Worm (Caenorhabditis elegans): ENCODE data around the gene ddx-46.

ddx-46 gene

DNA sequence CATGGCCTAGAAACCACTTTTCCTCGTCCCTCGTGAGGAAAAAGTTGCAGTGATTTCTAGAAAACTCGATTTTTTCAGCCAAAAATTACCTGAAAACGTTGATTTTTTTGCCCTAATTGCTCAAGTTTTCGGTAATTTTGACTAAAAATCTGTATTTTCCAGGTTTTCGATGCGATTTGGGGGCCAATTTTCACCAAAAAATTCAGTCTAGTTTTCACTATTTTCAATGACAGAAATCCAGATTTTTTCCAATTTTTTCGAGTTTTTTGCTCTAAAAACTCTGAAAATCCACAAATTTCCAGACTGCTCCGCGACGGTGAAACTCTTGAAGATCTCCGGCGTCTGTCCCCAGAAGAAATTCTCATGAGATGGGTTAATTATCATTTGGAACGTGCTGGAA is 20.1 kb downstream of the ddx-46 start, which contains the start of gene plst-1:
Gene plst-1, plus strand, starts transcription at position 301 of the 400 bp plus-strand sequence.
- no peak for TF ChIP-seq nhr-12 (tag; optimal IDR thresholded peaks at IDR 0.05)
- no peak for TF ChIP-seq lsy-12 (tag; optimal IDR thresholded peaks at IDR 0.05)
- TF ChIP-seq ceh-9 (tag; optimal IDR thresholded peaks at IDR 0.05), result no peak
- TF ChIP-seq aly-2 (tag; optimal IDR thresholded peaks at IDR 0.05), result no peak
- TF ChIP-seq nhr-28 (tag; optimal IDR thresholded peaks at IDR 0.05), result no peak
- no peak for TF ChIP-seq lin-15B (tag; optimal IDR thresholded peaks at IDR 0.05)
- TF ChIP-seq elt-1 (tag; optimal IDR thresholded peaks at IDR 0.05), result no peak
- no peak for TF ChIP-seq mdl-1 (tag; optimal IDR thresholded peaks at IDR 0.05)
- no peak for TF ChIP-seq fkh-2 (tag; optimal IDR thresholded peaks at IDR 0.05)
- TF ChIP-seq pha-4 (tag; optimal IDR thresholded peaks at IDR 0.05), result no peak
- TF ChIP-seq nhr-237 (tag; optimal IDR thresholded peaks at IDR 0.05), result no peak
- TF ChIP-seq sea-2 (GFP tag; optimal IDR thresholded peaks at IDR 0.05), result no peak
- TF ChIP-seq nfya-1 (tag; optimal IDR thresholded peaks at IDR 0.05; ENCODE audit: insufficient read depth), result no peak
- no peak for TF ChIP-seq R02D3.7 (tag; optimal IDR thresholded peaks at IDR 0.05)
- no peak for TF ChIP-seq nhr-25 (tag; optimal IDR thresholded peaks at IDR 0.05)
- no peak for TF ChIP-seq fos-1 (tag; optimal IDR thresholded peaks at IDR 0.05)
- TF ChIP-seq ama-1 (optimal IDR thresholded peaks at IDR 0.05), result no peak
- TF ChIP-seq ceh-82 (tag; optimal IDR thresholded peaks at IDR 0.05), result no peak
- no peak for TF ChIP-seq jun-1 (tag; optimal IDR thresholded peaks at IDR 0.05)
- no peak for TF ChIP-seq ZK546.5 (tag; optimal IDR thresholded peaks at IDR 0.05)

DNA sequence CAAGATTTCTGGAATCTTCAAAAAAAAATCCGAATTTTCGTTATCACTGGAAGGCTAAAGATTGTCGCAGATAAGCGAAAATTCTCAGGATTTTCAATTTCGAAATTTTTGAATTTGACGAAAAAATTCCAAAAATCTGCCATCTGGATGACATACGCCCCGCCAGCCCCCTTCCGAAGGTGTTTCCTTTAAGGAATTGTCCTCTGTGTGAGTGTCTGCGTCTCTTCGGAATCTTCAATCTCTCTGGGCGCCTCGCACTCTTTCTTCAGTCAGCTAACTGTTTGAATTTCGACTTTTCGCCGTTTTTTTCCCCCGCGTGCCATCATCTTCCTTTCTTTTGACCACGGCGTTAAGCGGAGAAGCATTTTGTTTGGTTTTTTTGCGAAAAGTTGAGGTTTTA is 22.9 kb downstream of the ddx-46 start:
- TF ChIP-seq hmg-11 (tag; optimal IDR thresholded peaks at IDR 0.05) (peak; percentile 47), sea-2 (GFP tag; optimal IDR thresholded peaks at IDR 0.05) (no peak), unc-62 (GFP tag; optimal IDR thresholded peaks at IDR 0.05) (no peak), tbx-2 (tag; optimal IDR thresholded peaks at IDR 0.05) (no peak)

DNA sequence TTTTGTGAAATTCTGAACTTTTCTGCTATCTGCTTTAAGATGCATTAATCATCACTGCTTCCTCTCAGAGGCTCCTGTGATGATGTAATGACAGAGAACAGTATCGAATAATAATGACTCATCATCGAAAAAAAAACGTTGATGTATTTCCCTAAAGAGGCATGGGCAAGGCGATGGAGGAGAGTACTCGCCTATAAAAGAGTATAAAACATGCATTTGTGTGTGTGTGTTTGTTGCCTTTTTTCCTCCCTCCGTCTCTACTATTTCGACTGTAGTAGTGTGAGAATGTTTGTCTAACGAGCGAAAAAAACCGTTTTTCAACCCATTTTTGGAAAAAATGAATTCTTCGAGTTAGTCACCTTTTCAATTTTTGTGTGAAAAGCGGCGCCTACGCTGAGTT is 24.6 kb downstream of the ddx-46 start:
- no peak for TF ChIP-seq ceh-28 (tag; optimal IDR thresholded peaks at IDR 0.05)
- peak; percentile 26 for TF ChIP-seq pqm-1 (tag; optimal IDR thresholded peaks at IDR 0.05)
- TF ChIP-seq pha-4 (tag; optimal IDR thresholded peaks at IDR 0.05), result peak; percentile 63
- TF ChIP-seq elt-2 (tag; optimal IDR thresholded peaks at IDR 0.05), result peak; percentile 29

DNA sequence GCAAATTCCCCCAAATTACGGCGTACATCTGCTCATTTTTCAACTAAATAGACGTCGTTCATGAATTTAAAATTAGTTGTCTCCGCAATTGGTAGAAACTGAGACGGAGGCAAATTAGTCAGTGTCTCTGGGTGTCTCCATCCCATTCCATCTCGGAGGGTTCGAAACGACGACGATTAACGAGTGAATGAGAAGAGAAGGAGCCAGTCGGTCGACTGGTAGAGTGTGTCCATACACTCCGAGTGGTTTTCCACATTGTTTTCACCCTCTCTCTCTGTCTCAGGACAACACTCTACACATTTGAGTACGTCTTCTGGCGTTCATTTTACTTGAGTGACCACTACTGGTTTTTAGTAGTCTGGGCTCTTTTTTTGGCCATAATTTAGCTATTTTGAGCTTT is 30.5 kb downstream of the ddx-46 start:
- TF ChIP-seq lin-15B (tag; optimal IDR thresholded peaks at IDR 0.05) (peak; percentile 9), nhr-28 (tag; optimal IDR thresholded peaks at IDR 0.05) (no peak), egl-5 (tag; optimal IDR thresholded peaks at IDR 0.05) (peak; percentile 78), lin-39 (tag; optimal IDR thresholded peaks at IDR 0.05) (peak; percentile 85)

DNA sequence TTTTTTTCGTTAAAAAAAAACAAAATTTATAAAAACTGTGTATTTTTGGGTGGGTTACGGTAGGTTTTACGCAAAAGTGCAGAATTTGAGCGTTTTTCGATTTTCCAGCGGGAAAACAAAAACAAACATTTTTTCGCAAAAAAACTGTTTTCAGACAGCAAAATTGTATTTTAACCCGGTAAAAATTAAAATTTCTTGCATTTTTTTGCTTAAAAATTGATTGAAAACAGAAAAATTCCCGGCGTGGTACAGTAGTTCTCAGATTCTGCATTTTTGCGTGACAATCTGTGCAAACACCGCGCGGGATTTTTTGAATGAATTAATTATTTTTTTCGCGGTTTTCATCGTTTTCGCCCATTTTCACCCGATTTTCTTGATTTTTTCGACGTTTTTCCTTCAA is 32.4 kb downstream of the ddx-46 start:
- TF ChIP-seq elt-3 (tag; optimal IDR thresholded peaks at IDR 0.05) (no peak), mml-1 (tag; optimal IDR thresholded peaks at IDR 0.05) (no peak)

ce11 chrIV:1275910-1276309 is 33.5 kb downstream of the ddx-46 start:
- no peak for TF ChIP-seq fkh-2 (tag; optimal IDR thresholded peaks at IDR 0.05)
- no peak for TF ChIP-seq ama-1 (optimal IDR thresholded peaks at IDR 0.05)
- TF ChIP-seq nhr-77 (tag; optimal IDR thresholded peaks at IDR 0.05), result no peak
- no peak for TF ChIP-seq ztf-11 (tag; optimal IDR thresholded peaks at IDR 0.05)
- TF ChIP-seq lsy-12 (tag; optimal IDR thresholded peaks at IDR 0.05), result no peak
- no peak for TF ChIP-seq lin-15B (tag; optimal IDR thresholded peaks at IDR 0.05)
- TF ChIP-seq tbx-2 (tag; optimal IDR thresholded peaks at IDR 0.05), result no peak

DNA sequence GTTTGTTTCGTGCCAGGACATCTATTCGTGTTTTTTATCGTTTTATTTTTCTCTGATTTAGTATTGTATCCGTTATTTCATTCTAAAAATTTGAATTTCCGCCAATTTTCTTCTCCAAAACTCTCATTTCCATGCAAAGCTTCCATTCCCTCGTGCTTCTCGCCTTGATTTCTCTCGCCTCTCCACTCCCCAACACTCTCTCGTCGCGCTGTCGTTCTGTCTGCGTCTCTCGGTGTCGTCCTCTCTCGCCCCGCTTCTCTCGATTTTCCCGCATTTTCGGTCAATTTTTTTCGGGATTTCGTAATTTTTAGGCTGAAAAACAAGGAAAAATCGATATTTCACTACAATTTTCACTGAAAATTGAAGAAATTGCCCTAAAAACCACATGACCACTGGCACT is 34.9 kb downstream of the ddx-46 start, which contains the start of gene C09E9.1:
Gene C09E9.1, plus strand, starts transcription at position 286 of the 400 bp plus-strand sequence.
- peak; percentile 63 for TF ChIP-seq lin-39 (tag; optimal IDR thresholded peaks at IDR 0.05)
- TF ChIP-seq ztf-11 (tag; optimal IDR thresholded peaks at IDR 0.05), result no peak
- peak; percentile 61 for TF ChIP-seq ceh-28 (tag; optimal IDR thresholded peaks at IDR 0.05)
- peak; percentile 80 for TF ChIP-seq hmg-11 (tag; optimal IDR thresholded peaks at IDR 0.05)
- no peak for TF ChIP-seq egl-5 (tag; optimal IDR thresholded peaks at IDR 0.05)
- peak; percentile 8 for TF ChIP-seq fkh-10 (GFP tag; optimal IDR thresholded peaks at IDR 0.05)
- peak; percentile 15 for TF ChIP-seq snpc-4 (tag; optimal IDR thresholded peaks at IDR 0.05)
- peak; percentile 39 for TF ChIP-seq pha-4 (tag; optimal IDR thresholded peaks at IDR 0.05)
- TF ChIP-seq ama-1 (optimal IDR thresholded peaks at IDR 0.05), result no peak
- peak; percentile 97 for TF ChIP-seq mdl-1 (tag; optimal IDR thresholded peaks at IDR 0.05)
- TF ChIP-seq aly-2 (tag; optimal IDR thresholded peaks at IDR 0.05), result no peak
- peak; percentile 72 for TF ChIP-seq elt-2 (tag; optimal IDR thresholded peaks at IDR 0.05)
- no peak for TF ChIP-seq R02D3.7 (tag; optimal IDR thresholded peaks at IDR 0.05)
- peak; percentile 88 for TF ChIP-seq lin-15B (tag; optimal IDR thresholded peaks at IDR 0.05)
- peak; percentile 62 for TF ChIP-seq jun-1 (tag; optimal IDR thresholded peaks at IDR 0.05)
- no peak for TF ChIP-seq tbx-2 (tag; optimal IDR thresholded peaks at IDR 0.05)
- peak; percentile 6 for TF ChIP-seq nhr-23 (tag; optimal IDR thresholded peaks at IDR 0.05)
- peak; percentile 42 for TF ChIP-seq skn-1 (tag; optimal IDR thresholded peaks at IDR 0.05)
- TF ChIP-seq nfya-1 (tag; optimal IDR thresholded peaks at IDR 0.05; ENCODE audit: insufficient read depth), result peak; percentile 79
- TF ChIP-seq nhr-25 (tag; optimal IDR thresholded peaks at IDR 0.05), result peak; percentile 14

Data from whole organism, L3 larva.